Fruit fly (Drosophila melanogaster): Measurements from ENCODE around the gene CG6299.
A peak's percentile ranks its signal among the peaks of the same experiment; 100 is the strongest.

Gene CG6299

DNA sequence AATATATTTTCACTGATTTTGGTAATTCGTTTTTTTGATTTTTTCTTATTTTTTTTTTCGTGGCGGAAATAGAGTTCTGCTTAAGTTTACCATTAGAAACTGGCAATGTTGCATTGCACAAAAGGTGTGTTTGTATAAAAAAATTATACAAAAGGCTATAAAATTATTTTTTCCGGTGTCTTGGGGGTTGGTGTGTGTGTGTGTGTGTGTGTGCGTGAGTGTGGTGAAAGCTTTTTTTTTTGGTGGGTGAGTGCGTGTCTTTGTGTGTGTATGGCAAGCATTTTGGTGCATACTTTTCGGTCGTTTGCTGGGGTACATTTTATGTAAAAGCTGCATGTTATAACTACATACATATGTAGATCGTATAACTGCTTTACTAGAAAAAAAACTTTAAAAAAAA, 48.9 kb downstream of the CG6299 start (continued):
- TF ChIP-seq pita (GFP tag; optimal IDR thresholded peaks at IDR 0.05) (no peak), Hr39 (optimal IDR thresholded peaks at IDR 0.05) (no peak), Dip2 (GFP tag; IDR thresholded peaks at IDR 0.05) (no peak), CG11560 (tag; IDR thresholded peaks at IDR 0.05) (no peak), CG33213 (GFP tag; optimal IDR thresholded peaks at IDR 0.05) (no peak), HLH54F (GFP tag; optimal IDR thresholded peaks at IDR 0.05) (no peak), trh (GFP tag; optimal IDR thresholded peaks at IDR 0.05) (no peak), CG11093 (GFP tag; IDR thresholded peaks at IDR 0.05) (no peak), MESR4 (GFP tag; optimal IDR thresholded peaks at IDR 0.05) (no peak), tgo (GFP tag; IDR thresholded peaks at IDR 0.05) (0 out of 3 replicates have a peak, but pooled peaks have one; percentile 16), Drgx (GFP tag; IDR thresholded peaks at IDR 0.05) (no peak), bsh (GFP tag; optimal IDR thresholded peaks at IDR 0.05) (peak in 1 of 2 experiments; percentile 3), prd (optimal IDR thresholded peaks at IDR 0.05) (no peak), prd (GFP tag; IDR thresholded peaks at IDR 0.05) (peak; percentile 38; the same call in 1 of the 3 replicates), CG12769 (tag; optimal IDR thresholded peaks at IDR 0.05) (no peak), ci (GFP tag; IDR thresholded peaks at IDR 0.05) (peak; percentile 45; the same call in 1 of the 3 replicates), Myb (GFP tag; optimal IDR thresholded peaks at IDR 0.05) (no peak), CG6765 (GFP tag; optimal IDR thresholded peaks at IDR 0.05) (no peak), Hr78 (GFP tag; optimal IDR thresholded peaks at IDR 0.05) (no peak), CG16815 (GFP tag; optimal IDR thresholded peaks at IDR 0.05) (no peak), Sry-β (GFP tag; optimal IDR thresholded peaks at IDR 0.05) (no peak), Spps (tag; optimal IDR thresholded peaks at IDR 0.05) (no peak), ab (GFP tag; optimal IDR thresholded peaks at IDR 0.05) (no peak)
